Fruit fly (Drosophila melanogaster) whole organism, pupa: ENCODE measurements around the gene CG4830.
A peak's percentile ranks its signal among the peaks of the same experiment; 100 is the strongest.

ENCODE experiments used
- CG10348 ChIP-seq: fragments of 200-800 bp; sonication (Bioruptor generic); IDR thresholded peaks from 2 replicates; pipeline ENCODE4 v1.3.6; 2022; ENCODE audit warnings: missing biosample characterization, missing genetic modification characterization
- CG12605 ChIP-seq: fragments of 200-800 bp; sonication (Bioruptor generic); IDR thresholded peaks from 2 replicates; pipeline ENCODE4 v1.3.6; 2022; ENCODE audit warnings: missing biosample characterization, missing genetic modification characterization
- CG13204 ChIP-seq: fragments of 200-800 bp; sonication (Bioruptor generic); optimal IDR thresholded peaks from 2 replicates; lab custom pipeline; 2018; ENCODE audit warnings: missing biosample characterization, mild to moderate bottlenecking, missing genetic modification characterization, moderate library complexity
- CG14655 ChIP-seq: fragments of 200-800 bp; sonication (Bioruptor generic); optimal IDR thresholded peaks from 3 replicates; lab custom pipeline; 2017; ENCODE audit warnings: mild to moderate bottlenecking, missing biosample characterization, missing genetic modification reagents, missing genetic modification characterization
- CG15710 ChIP-seq: fragments of 200-800 bp; sonication (Bioruptor generic); optimal IDR thresholded peaks from 2 replicates; lab custom pipeline; 2018; ENCODE audit warnings: missing biosample characterization, mild to moderate bottlenecking, missing genetic modification characterization, moderate library complexity
- CG17806 ChIP-seq: fragments of 200-800 bp; sonication (Bioruptor generic); optimal IDR thresholded peaks from 2 replicates; lab custom pipeline; 2018; ENCODE audit warnings: missing biosample characterization, mild to moderate bottlenecking, missing genetic modification characterization, moderate library complexity
- CG32121 ChIP-seq: fragments of 200-800 bp; sonication (Bioruptor generic); IDR thresholded peaks from 2 replicates; pipeline ENCODE4 v1.3.6; 2022; ENCODE audit warnings: missing biosample characterization, missing genetic modification characterization
- CG34367 ChIP-seq: fragments of 200-800 bp; sonication (Bioruptor generic); optimal IDR thresholded peaks from 2 replicates; lab custom pipeline; 2018; ENCODE audit warnings: missing biosample characterization, mild to moderate bottlenecking, missing genetic modification characterization
- CG4496 ChIP-seq: fragments of 200-800 bp; sonication (Bioruptor generic); IDR thresholded peaks from 3 replicates; pipeline ENCODE4 v1.3.6; 2022; ENCODE audit warnings: missing biosample characterization, missing genetic modification characterization
- CG8301 ChIP-seq: fragments of 200-800 bp; sonication (Bioruptor generic); optimal IDR thresholded peaks from 2 replicates; lab custom pipeline; 2018; ENCODE audit warnings: missing biosample characterization, mild to moderate bottlenecking, missing genetic modification characterization
- CG9948 ChIP-seq: fragments of 200-800 bp; sonication (Bioruptor generic); optimal IDR thresholded peaks from 2 replicates; lab custom pipeline; 2018; ENCODE audit warnings: missing biosample characterization, mild to moderate bottlenecking, missing genetic modification characterization, moderate library complexity
- D1 ChIP-seq: fragments of 200-800 bp; sonication (Bioruptor generic); optimal IDR thresholded peaks from 2 replicates; lab custom pipeline; 2018; ENCODE audit warnings: missing biosample characterization, mild to moderate bottlenecking, missing genetic modification characterization, moderate library complexity
- EcR ChIP-seq: fragments of 200-800 bp; sonication (Bioruptor generic); optimal IDR thresholded peaks from 3 replicates; lab custom pipeline; 2019; ENCODE audit warnings: missing biosample characterization, missing genetic modification characterization, mild to moderate bottlenecking, moderate library complexity, missing genetic modification reagents
- Ets98B ChIP-seq: fragments of 200-800 bp; sonication (Bioruptor generic); IDR thresholded peaks from 2 replicates; pipeline ENCODE4 v1.3.6; 2022; ENCODE audit warnings: missing biosample characterization, missing genetic modification characterization
- Pif1A ChIP-seq: fragments of 200-800 bp; sonication (Bioruptor generic); optimal IDR thresholded peaks from 3 replicates; lab custom pipeline; 2016; ENCODE audit warnings: missing biosample characterization, missing genetic modification characterization
- Pif1B ChIP-seq: fragments of 200-800 bp; sonication (Bioruptor generic); optimal IDR thresholded peaks from 3 replicates; lab custom pipeline; 2016; ENCODE audit warnings: missing biosample characterization, missing genetic modification characterization
- Snoo ChIP-seq: fragments of 200-800 bp; sonication (Bioruptor generic); optimal IDR thresholded peaks from 3 replicates; lab custom pipeline; 2017; ENCODE audit warnings: missing biosample characterization, mild to moderate bottlenecking, missing genetic modification characterization, inconsistent platforms
- fd96Ca ChIP-seq: fragments of 200-800 bp; sonication (Bioruptor generic); IDR thresholded peaks from 3 replicates; pipeline ENCODE4 v1.3.6; 2022; ENCODE audit warnings: missing biosample characterization, missing genetic modification characterization
- gl ChIP-seq: fragments of 200-800 bp; sonication (Bioruptor generic); optimal IDR thresholded peaks from 2 replicates; lab custom pipeline; 2018; ENCODE audit warnings: missing biosample characterization, mild to moderate bottlenecking, missing genetic modification characterization
- rn ChIP-seq: fragments of 200-800 bp; sonication (Bioruptor generic); IDR thresholded peaks from 2 replicates; pipeline ENCODE4 v1.3.6; 2022; ENCODE audit warnings: missing biosample characterization, missing genetic modification characterization

The CG4830 gene

DNA sequence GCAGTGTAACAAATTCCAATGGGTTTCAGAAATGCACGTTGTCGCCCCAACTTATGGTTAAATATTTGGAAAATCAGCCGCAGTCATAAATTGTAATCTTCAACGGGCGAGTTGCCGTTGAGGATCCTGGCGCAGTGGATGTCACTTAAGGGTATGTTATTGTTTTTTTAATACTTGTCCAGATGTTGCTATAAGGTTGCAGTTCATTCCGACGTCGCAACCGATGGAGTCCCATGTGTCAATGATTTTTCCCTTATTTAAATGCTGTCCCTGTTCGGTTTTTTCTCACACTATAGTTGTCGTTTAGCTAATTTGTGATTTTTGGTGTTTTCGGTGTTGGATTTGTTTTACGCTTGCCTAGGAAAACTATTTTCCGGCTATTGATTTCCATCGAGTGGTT lies 41.4 kb upstream of the CG4830 start:
- TF ChIP-seq gl (tag; lab: Kevin White, UChicago) (no peak), CG17806 (tag; lab: Kevin White, UChicago) (no peak), CG32121 (GFP tag; lab: Robert Waterston, UW) (no peak), CG15710 (tag; lab: Kevin White, UChicago) (no peak), CG8301 (tag; lab: Kevin White, UChicago) (no peak), EcR (GFP tag; lab: Kevin White, UChicago) (no peak), CG34367 (tag; lab: Kevin White, UChicago) (no peak), Pif1A (GFP tag; lab: Kevin White, UChicago) (no peak), D1 (tag; lab: Kevin White, UChicago) (no peak), CG13204 (GFP tag; lab: Kevin White, UChicago) (no peak), CG12605 (GFP tag; lab: Robert Waterston, UW) (no peak), Snoo (tag; lab: Kevin White, UChicago) (no peak)

DNA sequence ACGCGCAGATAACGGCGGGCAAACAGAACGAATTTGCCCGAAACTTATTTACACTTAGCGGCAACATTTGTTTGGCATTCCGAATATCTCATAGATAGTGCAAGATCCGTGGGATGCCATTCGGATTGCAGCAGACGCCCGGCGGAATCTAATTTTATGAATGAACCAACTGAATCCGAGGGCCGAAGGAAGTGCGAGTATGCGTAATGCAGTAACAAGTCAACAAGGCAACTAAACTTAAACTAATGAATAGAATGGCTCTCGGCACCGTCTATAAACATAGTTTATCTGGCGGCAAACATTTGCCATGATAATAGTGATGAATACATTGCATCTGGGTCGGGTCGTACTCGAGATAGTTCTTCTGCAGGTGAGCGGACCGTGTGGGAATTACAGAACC lies 40.0 kb upstream of the CG4830 start:
- TF ChIP-seq D1 (tag; lab: Kevin White, UChicago) = no peak
- TF ChIP-seq Pif1A (GFP tag; lab: Kevin White, UChicago) = no peak
- no peak for TF ChIP-seq fd96Ca (GFP tag; lab: Robert Waterston, UW)

- TF ChIP-seq CG13204 (GFP tag; lab: Kevin White, UChicago) (no peak), CG32121 (GFP tag; lab: Robert Waterston, UW) (no peak), D1 (tag; lab: Kevin White, UChicago) (no peak), Pif1B (GFP tag; lab: Kevin White, UChicago) (no peak), CG12605 (GFP tag; lab: Robert Waterston, UW) (no peak), gl (tag; lab: Kevin White, UChicago) (no peak), CG10348 (GFP tag; lab: Robert Waterston, UW) (no peak), CG8301 (tag; lab: Kevin White, UChicago) (no peak), rn (GFP tag; lab: Robert Waterston, UW) (no peak), Pif1A (GFP tag; lab: Kevin White, UChicago) (no peak), EcR (GFP tag; lab: Kevin White, UChicago) (no peak)
- TF ChIP-seq, all 21 proteins: peak for 0
Observed at dm6 chr3R:12248243-12248642, 38.1 kb upstream of the CG4830 start.

DNA sequence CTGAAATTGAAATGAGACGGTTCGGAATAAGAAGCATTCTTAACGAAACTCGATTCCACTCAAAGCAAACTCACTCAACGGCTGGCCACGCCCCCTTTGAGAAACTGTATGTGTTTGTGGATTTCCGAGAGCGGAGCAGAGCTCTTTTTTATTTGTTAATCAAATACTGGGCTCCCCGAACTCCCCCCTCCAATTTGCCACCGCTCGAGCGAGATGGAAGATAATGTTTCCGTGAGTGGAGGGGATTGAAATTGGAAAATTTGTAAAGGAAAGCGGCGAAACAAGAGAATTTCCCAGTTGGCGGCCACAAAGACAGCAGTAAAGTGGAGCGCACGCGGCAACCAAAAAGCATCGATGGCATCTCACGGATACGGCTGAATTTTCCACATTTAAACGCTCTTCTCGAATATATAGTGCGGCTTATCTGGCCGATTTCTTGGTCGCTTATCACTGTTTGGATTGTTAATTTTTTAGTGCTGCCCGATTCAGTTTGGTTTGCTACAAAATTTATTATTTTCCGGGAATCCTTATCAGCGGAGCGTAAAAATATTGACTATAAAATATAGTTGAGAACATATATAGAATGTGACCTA lies 34.4 kb upstream of the CG4830 start:
- TF ChIP-seq CG13204 (GFP tag; lab: Kevin White, UChicago) (peak; percentile 16), EcR (GFP tag; lab: Kevin White, UChicago) (no peak), CG4496 (GFP tag; lab: Robert Waterston, UW) (peak; percentile 31; the same call in 1 of the 3 replicates), fd96Ca (GFP tag; lab: Robert Waterston, UW) (peak; percentile 52; the same call in 1 of the 3 replicates)

dm6 chr3R:12239166-12239565 lies 29.0 kb upstream of the CG4830 start, which contains the start of gene Cyp313a3:
TSS of gene Cyp313a3 (minus strand) at chr3R:12239266.
- TF ChIP-seq gl (tag; lab: Kevin White, UChicago) = no peak
- TF ChIP-seq CG8301 (tag; lab: Kevin White, UChicago) = no peak
- TF ChIP-seq Pif1B (GFP tag; lab: Kevin White, UChicago) = no peak
- no peak for TF ChIP-seq Ets98B (GFP tag; lab: Robert Waterston, UW)
- no peak for TF ChIP-seq CG9948 (tag; lab: Kevin White, UChicago)
- TF ChIP-seq CG10348 (GFP tag; lab: Robert Waterston, UW) = no peak
- TF ChIP-seq Snoo (tag; lab: Kevin White, UChicago) = no peak
- no peak for TF ChIP-seq CG12605 (GFP tag; lab: Robert Waterston, UW)
- no peak for TF ChIP-seq Pif1A (GFP tag; lab: Kevin White, UChicago)

- TF ChIP-seq D1 (tag; lab: Kevin White, UChicago) (no peak), CG15710 (tag; lab: Kevin White, UChicago) (no peak), CG14655 (no peak), CG12605 (GFP tag; lab: Robert Waterston, UW) (no peak), CG17806 (tag; lab: Kevin White, UChicago) (no peak), CG10348 (GFP tag; lab: Robert Waterston, UW) (no peak), CG8301 (tag; lab: Kevin White, UChicago) (no peak), CG4496 (GFP tag; lab: Robert Waterston, UW) (no peak), EcR (GFP tag; lab: Kevin White, UChicago) (no peak), Pif1A (GFP tag; lab: Kevin White, UChicago) (no peak), CG34367 (tag; lab: Kevin White, UChicago) (no peak), gl (tag; lab: Kevin White, UChicago) (no peak), Ets98B (GFP tag; lab: Robert Waterston, UW) (no peak), Snoo (tag; lab: Kevin White, UChicago) (no peak), rn (GFP tag; lab: Robert Waterston, UW) (no peak), CG9948 (tag; lab: Kevin White, UChicago) (no peak), Pif1B (GFP tag; lab: Kevin White, UChicago) (no peak)
Observed at dm6 chr3R:12236804-12237203, 26.6 kb upstream of the CG4830 start, which contains the start of gene Cyp313a2. TSS of gene Cyp313a2 (minus strand) at chr3R:12236904.
